Fruit fly (Drosophila melanogaster) whole organism, embryonic: ENCODE measurements around the gene AlkB.

ENCODE experiments used
- Atf3 ChIP-seq: fragments of 200-800 bp; sonication (Bioruptor generic); optimal IDR thresholded peaks from 3 replicates; lab custom pipeline; 2016; ENCODE audit warnings: missing biosample characterization, missing genetic modification characterization
- BEAF-32 ChIP-seq: fragments of 200-800 bp; sonication (Bioruptor generic); optimal IDR thresholded peaks from 3 replicates; lab custom pipeline; 2017; ENCODE audit warnings: missing biosample characterization, missing genetic modification characterization, mild to moderate bottlenecking, moderate library complexity, missing genetic modification reagents
- BtbVII ChIP-seq: fragments of 200-800 bp; sonication (Bioruptor generic); optimal IDR thresholded peaks from 3 replicates; lab custom pipeline; 2017; ENCODE audit warnings: missing biosample characterization, mild to moderate bottlenecking, missing genetic modification characterization
- CG10366 ChIP-seq: fragments of 200-800 bp; sonication (Bioruptor generic); IDR thresholded peaks from 2 replicates; pipeline ENCODE4 v1.3.6; 2022; ENCODE audit warnings: missing biosample characterization, missing genetic modification characterization
- CG10654 ChIP-seq: fragments of 200-800 bp; sonication (Bioruptor generic); optimal IDR thresholded peaks from 2 replicates; lab custom pipeline; 2016; ENCODE audit warnings: missing biosample characterization, missing genetic modification characterization
- CG10959 ChIP-seq: fragments of 200-800 bp; sonication (Bioruptor generic); IDR thresholded peaks from 2 replicates; pipeline ENCODE4 v1.3.6; 2022; ENCODE audit warnings: missing biosample characterization, missing genetic modification characterization
- CG14710 ChIP-seq: fragments of 200-800 bp; sonication (Bioruptor generic); optimal IDR thresholded peaks from 3 replicates; lab custom pipeline; 2019; ENCODE audit warnings: missing biosample characterization, mild to moderate bottlenecking, missing genetic modification characterization, moderate library complexity
- CG1647 ChIP-seq: fragments of 200-800 bp; sonication (Bioruptor generic); optimal IDR thresholded peaks from 3 replicates; lab custom pipeline; 2016; ENCODE audit warnings: missing biosample characterization, missing genetic modification characterization
- CG16815 ChIP-seq: fragments of 200-800 bp; sonication (Bioruptor generic); optimal IDR thresholded peaks from 3 replicates; lab custom pipeline; 2017; ENCODE audit warnings: missing biosample characterization, mild to moderate bottlenecking, missing genetic modification characterization
- CG17829 ChIP-seq: fragments of 200-800 bp; optimal IDR thresholded peaks from 2 replicates; lab custom pipeline; 2019; ENCODE audit warnings: missing biosample characterization, mild to moderate bottlenecking, missing genetic modification characterization, moderate library complexity
- CG18476 ChIP-seq: fragments of 200-800 bp; sonication (Bioruptor generic); optimal IDR thresholded peaks from 2 replicates; lab custom pipeline; 2016; ENCODE audit warnings: missing biosample characterization, mild to moderate bottlenecking, missing genetic modification characterization
- CG18619 ChIP-seq: fragments of 200-800 bp; sonication (Bioruptor generic); optimal IDR thresholded peaks from 3 replicates; lab custom pipeline; 2017; ENCODE audit warnings: missing biosample characterization, mild to moderate bottlenecking, missing genetic modification characterization
- CG2875 ChIP-seq: fragments of 200-800 bp; sonication (Bioruptor generic); optimal IDR thresholded peaks from 2 replicates; lab custom pipeline; 2017; ENCODE audit warnings: missing biosample characterization, mild to moderate bottlenecking, missing genetic modification characterization, missing genetic modification reagents
- CG3281 ChIP-seq: fragments of 200-800 bp; sonication (Bioruptor generic); optimal IDR thresholded peaks from 3 replicates; lab custom pipeline; 2017; ENCODE audit warnings: missing biosample characterization, mild to moderate bottlenecking, missing genetic modification characterization
- CG3847 ChIP-seq: fragments of 200-800 bp; sonication (Bioruptor generic); IDR thresholded peaks from 2 replicates; pipeline ENCODE4 v1.3.6; 2022; ENCODE audit warnings: missing biosample characterization, missing genetic modification characterization
- CG42726 ChIP-seq: fragments of 200-800 bp; sonication (Bioruptor generic); IDR thresholded peaks from 2 replicates; pipeline ENCODE4 v1.3.6; 2022; ENCODE audit warnings: missing biosample characterization, missing genetic modification characterization; ENCODE audit not compliant: partially characterized antibody
- CG4730 ChIP-seq: fragments of 200-800 bp; sonication (Bioruptor generic); IDR thresholded peaks from 2 replicates; pipeline ENCODE4 v1.3.6; 2022; ENCODE audit warnings: missing biosample characterization, missing genetic modification characterization
- CG4854 ChIP-seq: fragments of 200-800 bp; sonication (Bioruptor generic); optimal IDR thresholded peaks from 2 replicates; lab custom pipeline; 2016; ENCODE audit warnings: missing biosample characterization, missing genetic modification characterization, inconsistent platforms
- CG6683 ChIP-seq: fragments of 200-800 bp; sonication (Bioruptor generic); optimal IDR thresholded peaks from 2 replicates; lab custom pipeline; 2017; ENCODE audit warnings: missing biosample characterization, mild to moderate bottlenecking, missing genetic modification characterization, missing genetic modification reagents
- Camta ChIP-seq: fragments of 200-800 bp; sonication (Bioruptor generic); optimal IDR thresholded peaks from 2 replicates; lab custom pipeline; 2016; ENCODE audit warnings: missing biosample characterization, missing genetic modification characterization
- D ChIP-seq, 2 experiments: fragments of 200-800 bp in 1 of 2; fragments of >200 bp in 1 of 2; sonication (Bioruptor generic) in 1 of 2; optimal IDR thresholded peaks; 2 replicates in 1 of 2; 3 replicates in 1 of 2; lab custom pipeline; 2017; ENCODE audit warnings: mild to moderate bottlenecking in 1 of 2, missing biosample characterization in 1 of 2, missing genetic modification characterization in 1 of 2, missing genetic modification reagents in 1 of 2
- D19A ChIP-seq: fragments of 200-800 bp; optimal IDR thresholded peaks from 3 replicates; lab custom pipeline; 2019; ENCODE audit warnings: missing biosample characterization, mild to moderate bottlenecking, missing genetic modification characterization, moderate library complexity
- Dbx ChIP-seq: fragments of 200-800 bp; sonication (Bioruptor generic); IDR thresholded peaks from 3 replicates; pipeline ENCODE4 v1.3.6; 2022; ENCODE audit warnings: missing biosample characterization, missing genetic modification characterization
- Dfd ChIP-seq, 2 experiments: fragments of >200 bp; optimal IDR thresholded peaks; 2 replicates each; lab custom pipeline; 2017; ENCODE audit warnings: missing biosample characterization in 2 of 2, missing genetic modification characterization in 2 of 2
- Ets65A ChIP-seq: fragments of 200-800 bp; sonication (Bioruptor generic); peaks from one replicate; lab custom pipeline; 2016; ENCODE audit warnings: missing biosample characterization, missing genetic modification characterization
- Hr39 ChIP-seq: fragments of >200 bp; optimal IDR thresholded peaks from 2 replicates; lab custom pipeline; 2017
- NK7.1 ChIP-seq: fragments of 200-800 bp; sonication (Bioruptor generic); optimal IDR thresholded peaks from 3 replicates; lab custom pipeline; 2016; ENCODE audit warnings: missing biosample characterization, missing genetic modification characterization
- Nf-YA ChIP-seq: fragments of 200-800 bp; sonication (Bioruptor generic); IDR thresholded peaks from 2 replicates; pipeline ENCODE4 v1.3.6; 2022; ENCODE audit warnings: missing biosample characterization, missing genetic modification characterization
- Ptx1 ChIP-seq: fragments of 200-800 bp; sonication (Bioruptor generic); IDR thresholded peaks from 2 replicates; pipeline ENCODE4 v1.3.6; 2022; ENCODE audit warnings: missing biosample characterization, missing genetic modification characterization
- Ravus ChIP-seq: fragments of 200-800 bp; sonication (Bioruptor generic); IDR thresholded peaks from 2 replicates; pipeline ENCODE4 v1.3.6; 2022; ENCODE audit warnings: missing biosample characterization, missing genetic modification characterization
- Spps ChIP-seq: fragments of 200-800 bp; sonication (Bioruptor generic); optimal IDR thresholded peaks from 2 replicates; lab custom pipeline; 2018; ENCODE audit warnings: missing biosample characterization, mild to moderate bottlenecking, missing genetic modification characterization
- Stat92E ChIP-seq, 3 experiments: fragments of >200 bp in 2 of 3; fragments of 200-800 bp in 1 of 3; sonication (Bioruptor generic) in 1 of 3; optimal IDR thresholded peaks; 2 replicates each; lab custom pipeline; 2017 to 2019; ENCODE audit warnings: missing biosample characterization in 3 of 3, missing genetic modification characterization in 3 of 3, mild to moderate bottlenecking in 1 of 3, moderate library complexity in 1 of 3
- Usf ChIP-seq: fragments of 200-800 bp; sonication (Bioruptor generic); optimal IDR thresholded peaks from 2 replicates; lab custom pipeline; 2017; ENCODE audit warnings: missing genotype, missing biosample characterization, missing genetic modification characterization
- bab2 ChIP-seq: fragments of 200-800 bp; sonication (Bioruptor generic); optimal IDR thresholded peaks from 2 replicates; lab custom pipeline; 2016; ENCODE audit warnings: missing biosample characterization, missing genetic modification characterization
- bbx ChIP-seq: fragments of 200-800 bp; sonication (Bioruptor generic); IDR thresholded peaks from 2 replicates; pipeline ENCODE4 v1.3.6; 2022; ENCODE audit warnings: missing biosample characterization, missing genetic modification characterization; ENCODE audit not compliant: partially characterized antibody
- crc ChIP-seq: fragments of 200-800 bp; sonication (Bioruptor generic); optimal IDR thresholded peaks from 2 replicates; lab custom pipeline; 2016; ENCODE audit warnings: missing biosample characterization, missing genetic modification characterization
- croc ChIP-seq: fragments of 200-800 bp; sonication (Bioruptor generic); conservative IDR thresholded peaks from 3 replicates; pipeline ENCODE4 v1.3.6; 2022; ENCODE audit warnings: missing biosample characterization, missing genetic modification characterization
- danr ChIP-seq: fragments of 200-800 bp; sonication (Bioruptor generic); IDR thresholded peaks from 2 replicates; pipeline ENCODE4 v1.3.6; 2022; ENCODE audit warnings: missing biosample characterization, missing genetic modification characterization
- gro ChIP-seq: fragments of 200-800 bp; sonication (Bioruptor generic); optimal IDR thresholded peaks from 2 replicates; lab custom pipeline; 2016; ENCODE audit warnings: missing biosample characterization, missing genetic modification characterization
- h ChIP-seq: fragments of >200 bp; optimal IDR thresholded peaks from 2 replicates; lab custom pipeline; 2017
- lilli ChIP-seq: fragments of 200-800 bp; sonication (Bioruptor generic); optimal IDR thresholded peaks from 3 replicates; lab custom pipeline; 2016; ENCODE audit warnings: missing biosample characterization, missing genetic modification characterization
- mirr ChIP-seq: fragments of 200-800 bp; sonication (Bioruptor generic); optimal IDR thresholded peaks from 3 replicates; lab custom pipeline; 2018; ENCODE audit warnings: missing biosample characterization, mild to moderate bottlenecking, missing genetic modification characterization
- onecut ChIP-seq: fragments of 200-800 bp; sonication (Bioruptor generic); IDR thresholded peaks from 2 replicates; pipeline ENCODE4 v1.3.6; 2022; ENCODE audit warnings: missing biosample characterization, missing genetic modification characterization
- pb ChIP-seq: fragments of 200-800 bp; sonication (Bioruptor generic); optimal IDR thresholded peaks from 3 replicates; lab custom pipeline; 2016; ENCODE audit warnings: missing biosample characterization, missing genetic modification characterization
- ranshi ChIP-seq: fragments of 200-800 bp; sonication (Bioruptor generic); IDR thresholded peaks from 2 replicates; pipeline ENCODE4 v1.3.6; 2022; ENCODE audit warnings: missing biosample characterization, missing genetic modification characterization
- sc ChIP-seq, 3 experiments: fragments of >200 bp in 2 of 3; fragments of 200-800 bp in 1 of 3; sonication (Bioruptor generic) in 1 of 3; optimal IDR thresholded peaks; 2 replicates in 2 of 3; 3 replicates in 1 of 3; lab custom pipeline; 2017; ENCODE audit warnings: mild to moderate bottlenecking in 1 of 3, missing biosample characterization in 1 of 3, missing genetic modification characterization in 1 of 3, missing genetic modification reagents in 1 of 3
- sima ChIP-seq: fragments of 200-800 bp; sonication (Bioruptor generic); optimal IDR thresholded peaks from 2 replicates; lab custom pipeline; 2016; ENCODE audit warnings: missing biosample characterization, missing genetic modification characterization
- sr ChIP-seq: fragments of 200-800 bp; sonication (Bioruptor generic); IDR thresholded peaks from 3 replicates; pipeline ENCODE4 v1.3.6; 2022; ENCODE audit warnings: missing biosample characterization, missing genetic modification characterization
- tll ChIP-seq, 2 experiments: fragments of 200-800 bp in 1 of 2; fragments of >200 bp in 1 of 2; sonication (Bioruptor generic) in 1 of 2; optimal IDR thresholded peaks; 2 replicates each; lab custom pipeline; 2017 to 2019; ENCODE audit warnings: missing biosample characterization in 2 of 2, missing genetic modification characterization in 2 of 2, mild to moderate bottlenecking in 1 of 2, moderate library complexity in 1 of 2
- tup ChIP-seq: fragments of 200-800 bp; sonication (Bioruptor generic); optimal IDR thresholded peaks from 2 replicates; lab custom pipeline; 2016; ENCODE audit warnings: missing biosample characterization, mild to moderate bottlenecking, missing genetic modification characterization, moderate library complexity
- unpg ChIP-seq: fragments of 200-800 bp; sonication (Bioruptor generic); optimal IDR thresholded peaks from 3 replicates; lab custom pipeline; 2018; ENCODE audit warnings: missing biosample characterization, mild to moderate bottlenecking, missing genetic modification characterization, moderate library complexity
- wor ChIP-seq: fragments of 200-800 bp; sonication (Bioruptor generic); IDR thresholded peaks from 2 replicates; pipeline ENCODE4 v1.3.6; 2022; ENCODE audit warnings: missing biosample characterization, missing genetic modification characterization

AlkB gene

dm6 chrX:15887247-15887616 is 27.9 kb upstream of the AlkB start, which contains the start of gene tay (continued):
- TF ChIP-seq CG1647 (GFP tag; lab: Kevin White, UChicago) = no peak
- TF ChIP-seq Atf3 = no peak
- TF ChIP-seq CG6683 (GFP tag; lab: Kevin White, UChicago) = no peak
- no peak for TF ChIP-seq gro (GFP tag; lab: Kevin White, UChicago)
- TF ChIP-seq CG10654 (GFP tag; lab: Kevin White, UChicago) = no peak
- no peak for TF ChIP-seq sc (optimal IDR thresholded peaks at IDR 0.05; lab: Kevin White, UChicago)
- TF ChIP-seq sc (GFP tag; optimal IDR thresholded peaks at IDR 0.05; lab: Kevin White, UChicago) = no peak
- TF ChIP-seq Camta = no peak
- no peak for TF ChIP-seq ranshi
- peak; percentile 21 for TF ChIP-seq CG14710 (tag; lab: Kevin White, UChicago)
- TF ChIP-seq CG2875 (GFP tag; lab: Kevin White, UChicago) = no peak
- TF ChIP-seq h (lab: Kevin White, UChicago) = no peak
- no peak for TF ChIP-seq Nf-YA
- no peak for TF ChIP-seq CG4854 (GFP tag; lab: Kevin White, UChicago)
- no peak for TF ChIP-seq Spps
- TF ChIP-seq BtbVII (GFP tag; lab: Kevin White, UChicago) = no peak
- peak; percentile 63 for TF ChIP-seq CG42726
- TF ChIP-seq CG18476 (GFP tag; lab: Kevin White, UChicago) = no peak
- TF ChIP-seq sr (GFP tag; lab: Robert Waterston, UW) = no peak
- no peak for TF ChIP-seq tup (GFP tag; lab: Kevin White, UChicago)
- TF ChIP-seq CG4730 (GFP tag; lab: Robert Waterston, UW) = no peak
- TF ChIP-seq CG10959 (GFP tag; lab: Robert Waterston, UW) = no peak
- no peak for TF ChIP-seq sima (GFP tag; lab: Kevin White, UChicago)
- TF ChIP-seq Stat92E (GFP tag; optimal IDR thresholded peaks at IDR 0.05; lab: Kevin White, UChicago) = no peak
- TF ChIP-seq Dbx (GFP tag; lab: Robert Waterston, UW) = no peak
- peak; percentile 81 for TF ChIP-seq BEAF-32 (GFP tag; lab: Kevin White, UChicago)
- no peak for TF ChIP-seq Dfd (GFP tag; optimal IDR thresholded peaks at IDR 0.05; lab: Kevin White, UChicago)
- peak; percentile 81 for TF ChIP-seq bbx
- TF ChIP-seq mirr (GFP tag; lab: Kevin White, UChicago) = no peak
- no peak for TF ChIP-seq D19A (tag; lab: Kevin White, UChicago)
- TF ChIP-seq crc (GFP tag; lab: Kevin White, UChicago) = no peak
- TF ChIP-seq CG3281 (GFP tag; lab: Kevin White, UChicago) = no peak
- TF ChIP-seq unpg (GFP tag; lab: Kevin White, UChicago) = no peak
- no peak for TF ChIP-seq bab2
- no peak for TF ChIP-seq wor
- no peak for TF ChIP-seq croc (GFP tag; lab: Robert Waterston, UW)
- peak; percentile 17 for TF ChIP-seq lilli (GFP tag; lab: Kevin White, UChicago)
- TF ChIP-seq D (optimal IDR thresholded peaks at IDR 0.05; lab: Kevin White, UChicago) = no peak
- no peak for TF ChIP-seq D (GFP tag; optimal IDR thresholded peaks at IDR 0.05; lab: Kevin White, UChicago)
- no peak for TF ChIP-seq Usf (GFP tag; lab: Kevin White, UChicago)
- no peak for TF ChIP-seq Ravus
- TF ChIP-seq CG3847 (GFP tag; lab: Robert Waterston, UW) = no peak
- no peak for TF ChIP-seq CG10366
- no peak for TF ChIP-seq tll (GFP tag; optimal IDR thresholded peaks at IDR 0.05; lab: Kevin White, UChicago)
- TF ChIP-seq onecut (GFP tag; lab: Robert Waterston, UW) = peak; percentile 20; the same call in 1 of the 2 replicates
- TF ChIP-seq CG18619 (GFP tag; lab: Kevin White, UChicago) = no peak
- TF ChIP-seq CG16815 (GFP tag; lab: Kevin White, UChicago) = no peak
- no peak for TF ChIP-seq Ptx1
- no peak for TF ChIP-seq NK7.1 (GFP tag; lab: Kevin White, UChicago)
- TF ChIP-seq pb (GFP tag; lab: Kevin White, UChicago) = no peak
- TF ChIP-seq danr (GFP tag; lab: Robert Waterston, UW) = no peak
- TF ChIP-seq Hr39 (lab: Kevin White, UChicago) = no peak
- no peak for TF ChIP-seq Ets65A
- no peak for TF ChIP-seq CG17829 (tag; lab: Kevin White, UChicago)
